Fruit fly (Drosophila melanogaster) whole organism, embryonic: ENCODE results near the gene Dpp10.

Experiments used
- Bgb ChIP-seq: fragments of 200-800 bp; sonication (Bioruptor generic); IDR thresholded peaks from 2 replicates; pipeline ENCODE4 v1.3.6; 2022; ENCODE audit warnings: missing biosample characterization, missing genetic modification characterization; ENCODE audit not compliant: partially characterized antibody
- CG10147 ChIP-seq: fragments of 200-800 bp; sonication (Bioruptor generic); optimal IDR thresholded peaks from 2 replicates; lab custom pipeline; 2019; ENCODE audit warnings: missing biosample characterization, mild to moderate bottlenecking, missing genetic modification characterization, moderate library complexity
- CG10267 ChIP-seq: fragments of 200-800 bp; sonication (Bioruptor generic); optimal IDR thresholded peaks from 2 replicates; lab custom pipeline; 2018; ENCODE audit warnings: missing biosample characterization, mild to moderate bottlenecking, missing genetic modification characterization, moderate library complexity
- CG11504 ChIP-seq: fragments of 200-800 bp; sonication (Bioruptor generic); optimal IDR thresholded peaks from 3 replicates; lab custom pipeline; 2019; ENCODE audit warnings: missing biosample characterization, mild to moderate bottlenecking, missing genetic modification characterization, moderate library complexity
- CG11696 ChIP-seq: fragments of 200-800 bp; sonication (Bioruptor generic); IDR thresholded peaks from 2 replicates; pipeline ENCODE4 v1.3.6; 2022; ENCODE audit warnings: missing biosample characterization, missing genetic modification characterization
- CG12299 ChIP-seq: fragments of 200-800 bp; sonication (Bioruptor generic); optimal IDR thresholded peaks from 2 replicates; lab custom pipeline; 2018; ENCODE audit warnings: missing biosample characterization, mild to moderate bottlenecking, missing genetic modification characterization
- CG13894 ChIP-seq: fragments of 200-800 bp; sonication (Bioruptor generic); optimal IDR thresholded peaks from 3 replicates; lab custom pipeline; 2018; ENCODE audit warnings: missing biosample characterization, mild to moderate bottlenecking, missing genetic modification characterization, moderate library complexity
- CG1602 ChIP-seq: fragments of 200-800 bp; sonication (Bioruptor generic); optimal IDR thresholded peaks from 3 replicates; lab custom pipeline; 2016; ENCODE audit warnings: missing biosample characterization, missing genetic modification characterization
- CG17361 ChIP-seq: fragments of 200-800 bp; sonication (Bioruptor generic); IDR thresholded peaks from 3 replicates; pipeline ENCODE4 v1.3.6; 2022; ENCODE audit warnings: missing biosample characterization, missing genetic modification characterization
- CG18262 ChIP-seq: fragments of 200-800 bp; optimal IDR thresholded peaks from 3 replicates; lab custom pipeline; 2019; ENCODE audit warnings: missing biosample characterization, mild to moderate bottlenecking, missing genetic modification characterization, moderate library complexity
- CG3065 ChIP-seq: fragments of 200-800 bp; sonication (Bioruptor generic); optimal IDR thresholded peaks from 2 replicates; lab custom pipeline; 2016; ENCODE audit warnings: missing biosample characterization, missing genetic modification characterization
- CG31388 ChIP-seq: fragments of 200-800 bp; sonication (Bioruptor generic); optimal IDR thresholded peaks from 2 replicates; lab custom pipeline; 2016; ENCODE audit warnings: missing biosample characterization, missing genetic modification characterization
- CG31441 ChIP-seq: fragments of 200-800 bp; sonication (Bioruptor generic); IDR thresholded peaks from 2 replicates; pipeline ENCODE4 v1.3.6; 2022; ENCODE audit warnings: missing biosample characterization, missing genetic modification characterization
- CG3838 ChIP-seq: fragments of 200-800 bp; sonication (Bioruptor generic); optimal IDR thresholded peaks from 3 replicates; lab custom pipeline; 2016; ENCODE audit warnings: missing biosample characterization, missing genetic modification characterization
- CG42726 ChIP-seq: fragments of 200-800 bp; sonication (Bioruptor generic); IDR thresholded peaks from 2 replicates; pipeline ENCODE4 v1.3.6; 2022; ENCODE audit warnings: missing biosample characterization, missing genetic modification characterization; ENCODE audit not compliant: partially characterized antibody
- CG4820 ChIP-seq: fragments of 200-800 bp; sonication (Bioruptor generic); optimal IDR thresholded peaks from 3 replicates; lab custom pipeline; 2016; ENCODE audit warnings: missing biosample characterization, missing genetic modification characterization
- CG7271 ChIP-seq: fragments of 200-800 bp; sonication (Bioruptor generic); optimal IDR thresholded peaks from 2 replicates; lab custom pipeline; 2018; ENCODE audit warnings: missing biosample characterization, mild to moderate bottlenecking, missing genetic modification characterization, moderate library complexity
- CG8281 ChIP-seq: fragments of 200-800 bp; sonication (Bioruptor generic); optimal IDR thresholded peaks from 2 replicates; lab custom pipeline; 2018; ENCODE audit warnings: missing biosample characterization, mild to moderate bottlenecking, missing genetic modification characterization, moderate library complexity
- D19A ChIP-seq: fragments of 200-800 bp; optimal IDR thresholded peaks from 3 replicates; lab custom pipeline; 2019; ENCODE audit warnings: missing biosample characterization, mild to moderate bottlenecking, missing genetic modification characterization, moderate library complexity
- H2.0 ChIP-seq: fragments of 200-800 bp; sonication (Bioruptor generic); IDR thresholded peaks from 2 replicates; pipeline ENCODE4 v1.3.6; 2022; ENCODE audit warnings: missing biosample characterization, missing genetic modification characterization
- HLH3B ChIP-seq: fragments of 200-800 bp; sonication (Bioruptor generic); IDR thresholded peaks from 2 replicates; pipeline ENCODE4 v1.3.6; 2022; ENCODE audit warnings: missing biosample characterization, missing genetic modification characterization
- HLH4C ChIP-seq: fragments of 200-800 bp; sonication (Bioruptor generic); IDR thresholded peaks from 3 replicates; pipeline ENCODE4 v1.3.6; 2022; ENCODE audit warnings: missing biosample characterization, missing genetic modification characterization; ENCODE audit not compliant: partially characterized antibody
- Hey ChIP-seq: fragments of 200-800 bp; sonication (Bioruptor generic); optimal IDR thresholded peaks from 3 replicates; lab custom pipeline; 2018; ENCODE audit warnings: missing biosample characterization, mild to moderate bottlenecking, missing genetic modification characterization
- MTF-1 ChIP-seq: fragments of 200-800 bp; sonication (Bioruptor generic); optimal IDR thresholded peaks from 2 replicates; lab custom pipeline; 2018; ENCODE audit warnings: missing biosample characterization, mild to moderate bottlenecking, missing genetic modification characterization, borderline replicate concordance
- Med ChIP-seq: fragments of 200-800 bp; sonication (Bioruptor generic); peaks from one replicate; lab custom pipeline; 2016; ENCODE audit warnings: missing biosample characterization, missing genetic modification characterization, mild to moderate bottlenecking, inconsistent platforms, moderate library complexity
- Meics ChIP-seq: fragments of 200-800 bp; sonication (Bioruptor generic); optimal IDR thresholded peaks from 2 replicates; lab custom pipeline; 2017; ENCODE audit warnings: missing biosample characterization, mild to moderate bottlenecking, missing genetic modification characterization
- NC2α ChIP-seq: fragments of 200-800 bp; sonication (Bioruptor generic); optimal IDR thresholded peaks from 2 replicates; lab custom pipeline; 2016; ENCODE audit warnings: missing biosample characterization, missing genetic modification characterization
- NK7.1 ChIP-seq: fragments of 200-800 bp; sonication (Bioruptor generic); optimal IDR thresholded peaks from 3 replicates; lab custom pipeline; 2016; ENCODE audit warnings: missing biosample characterization, missing genetic modification characterization
- Sry-β ChIP-seq: fragments of 200-800 bp; sonication (Bioruptor generic); optimal IDR thresholded peaks from 2 replicates; lab custom pipeline; 2018; ENCODE audit warnings: missing biosample characterization, mild to moderate bottlenecking, missing genetic modification characterization, moderate library complexity
- Ssrp ChIP-seq: fragments of 200-800 bp; sonication (Bioruptor generic); optimal IDR thresholded peaks from 2 replicates; lab custom pipeline; 2018; ENCODE audit warnings: missing biosample characterization, mild to moderate bottlenecking, missing genetic modification characterization, moderate library complexity
- Taf1 ChIP-seq: fragments of 200-800 bp; sonication (Bioruptor generic); IDR thresholded peaks from 2 replicates; pipeline ENCODE4 v1.3.6; 2022; ENCODE audit warnings: missing biosample characterization, missing genetic modification characterization
- Tbp ChIP-seq: fragments of >200 bp; optimal IDR thresholded peaks from 2 replicates; lab custom pipeline; 2018; ENCODE audit warnings: missing biosample characterization, missing genetic modification characterization
- YL-1 ChIP-seq: fragments of 200-800 bp; sonication (Bioruptor generic); optimal IDR thresholded peaks from 3 replicates; lab custom pipeline; 2017; ENCODE audit warnings: missing biosample characterization, mild to moderate bottlenecking, missing genetic modification characterization
- cas ChIP-seq: fragments of 200-800 bp; sonication (Bioruptor generic); IDR thresholded peaks from 2 replicates; pipeline ENCODE4 v1.3.6; 2022; ENCODE audit warnings: missing biosample characterization, missing genetic modification characterization
- dmrt99B ChIP-seq: fragments of 200-800 bp; sonication (Bioruptor generic); optimal IDR thresholded peaks from 2 replicates; lab custom pipeline; 2018; ENCODE audit warnings: missing biosample characterization, mild to moderate bottlenecking, missing genetic modification characterization, moderate library complexity
- eve ChIP-seq, 2 experiments: fragments of >200 bp; optimal IDR thresholded peaks; 2 replicates each; lab custom pipeline; 2017; ENCODE audit warnings: missing biosample characterization in 2 of 2, missing genetic modification characterization in 2 of 2
- exex ChIP-seq: fragments of 200-800 bp; sonication (Bioruptor generic); optimal IDR thresholded peaks from 4 replicates; lab custom pipeline; 2018; ENCODE audit warnings: missing biosample characterization, mild to moderate bottlenecking, missing genetic modification characterization, moderate library complexity
- gt ChIP-seq: fragments of 200-800 bp; sonication (Bioruptor generic); IDR thresholded peaks from 2 replicates; pipeline ENCODE4 v1.3.6; 2022; ENCODE audit warnings: missing biosample characterization, missing genetic modification characterization
- her ChIP-seq: fragments of 200-800 bp; sonication (Bioruptor generic); optimal IDR thresholded peaks from 2 replicates; lab custom pipeline; 2016; ENCODE audit warnings: missing biosample characterization, missing genetic modification characterization
- jing ChIP-seq: fragments of 200-800 bp; sonication (Bioruptor generic); optimal IDR thresholded peaks from 2 replicates; lab custom pipeline; 2018; ENCODE audit warnings: missing biosample characterization, mild to moderate bottlenecking, missing genetic modification characterization
- lilli ChIP-seq: fragments of 200-800 bp; sonication (Bioruptor generic); optimal IDR thresholded peaks from 3 replicates; lab custom pipeline; 2016; ENCODE audit warnings: missing biosample characterization, missing genetic modification characterization
- lmd ChIP-seq: fragments of 200-800 bp; sonication (Bioruptor generic); IDR thresholded peaks from 2 replicates; pipeline ENCODE4 v1.3.6; 2022; ENCODE audit warnings: missing biosample characterization, missing genetic modification characterization
- maf-S ChIP-seq: fragments of 200-800 bp; sonication (Bioruptor generic); optimal IDR thresholded peaks from 2 replicates; lab custom pipeline; 2016; ENCODE audit warnings: missing biosample characterization, missing genetic modification characterization
- nmo ChIP-seq: fragments of 200-800 bp; sonication (Bioruptor generic); optimal IDR thresholded peaks from 2 replicates; lab custom pipeline; 2018; ENCODE audit warnings: missing biosample characterization, mild to moderate bottlenecking, missing genetic modification characterization, moderate library complexity
- odd ChIP-seq: fragments of 200-800 bp; sonication (Bioruptor generic); optimal IDR thresholded peaks from 2 replicates; lab custom pipeline; 2017; ENCODE audit warnings: missing biosample characterization, mild to moderate bottlenecking, missing genetic modification characterization
- pros ChIP-seq: fragments of 200-800 bp; sonication (Bioruptor generic); optimal IDR thresholded peaks from 3 replicates; lab custom pipeline; 2019; ENCODE audit warnings: missing biosample characterization, mild to moderate bottlenecking, missing genetic modification characterization, moderate library complexity
- ro ChIP-seq: fragments of 200-800 bp; sonication (Bioruptor generic); IDR thresholded peaks from 2 replicates; pipeline ENCODE4 v1.3.6; 2022; ENCODE audit warnings: missing biosample characterization, missing genetic modification characterization
- sug ChIP-seq: fragments of 200-800 bp; optimal IDR thresholded peaks from 2 replicates; lab custom pipeline; 2019; ENCODE audit warnings: missing biosample characterization, mild to moderate bottlenecking, missing genetic modification characterization, moderate library complexity
- usp ChIP-seq: fragments of >200 bp; optimal IDR thresholded peaks from 2 replicates; lab custom pipeline; 2017; ENCODE audit warnings: missing biosample characterization, missing genetic modification characterization
- zen ChIP-seq: fragments of 200-800 bp; sonication (Bioruptor generic); optimal IDR thresholded peaks from 3 replicates; lab custom pipeline; 2018; ENCODE audit warnings: missing biosample characterization, mild to moderate bottlenecking, missing genetic modification characterization, moderate library complexity

Gene Dpp10

dm6 chr2L:6649085-6649754 lies 48.4 kb upstream of the Dpp10 start, which contains the start of the genes CG31635 and Tango1 (continued):
- TF ChIP-seq jing (GFP tag; lab: Kevin White, UChicago) (no peak), sug (tag; lab: Kevin White, UChicago) (peak; percentile 27), Taf1 (GFP tag; lab: Robert Waterston, UW) (no peak), D19A (tag; lab: Kevin White, UChicago) (no peak), YL-1 (GFP tag; lab: Kevin White, UChicago) (peak; percentile 61), HLH3B (GFP tag; lab: Robert Waterston, UW) (no peak), MTF-1 (GFP tag; lab: Kevin White, UChicago) (no peak), odd (GFP tag; lab: Kevin White, UChicago) (no peak), CG11504 (no peak), CG17361 (GFP tag; lab: Robert Waterston, UW) (no peak; the same call in none of the 3 replicates), maf-S (GFP tag; lab: Kevin White, UChicago) (no peak), her (no peak), H2.0 (GFP tag; lab: Robert Waterston, UW) (no peak), NC2α (GFP tag; lab: Kevin White, UChicago) (no peak), Tbp (GFP tag; lab: Kevin White, UChicago) (no peak), CG12299 (tag; lab: Kevin White, UChicago) (peak; percentile 35), CG4820 (GFP tag; lab: Kevin White, UChicago) (no peak), exex (tag; lab: Kevin White, UChicago) (no peak), CG11696 (GFP tag; lab: Robert Waterston, UW) (no peak), dmrt99B (tag; lab: Kevin White, UChicago) (no peak), CG1602 (GFP tag; lab: Kevin White, UChicago) (no peak), CG3065 (GFP tag; lab: Kevin White, UChicago) (no peak), CG7271 (tag; lab: Kevin White, UChicago) (no peak), usp (GFP tag; lab: Kevin White, UChicago) (no peak), CG10267 (tag; lab: Kevin White, UChicago) (peak; percentile 66), CG42726 (no peak), Bgb (no peak), CG10147 (GFP tag; lab: Kevin White, UChicago) (no peak), CG31388 (GFP tag; lab: Kevin White, UChicago) (no peak), CG3838 (GFP tag; lab: Kevin White, UChicago) (no peak), lmd (GFP tag; lab: Robert Waterston, UW) (no peak; the same call in 1 of the 2 replicates), HLH4C (no peak), gt (GFP tag; lab: Robert Waterston, UW) (no peak), Med (GFP tag; lab: Kevin White, UChicago) (peak; percentile 82), Hey (tag; lab: Kevin White, UChicago) (no peak), NK7.1 (no peak), lilli (peak; percentile 14), CG13894 (tag; lab: Kevin White, UChicago) (no peak), zen (tag; lab: Kevin White, UChicago) (peak; percentile 3), eve (GFP tag; optimal IDR thresholded peaks at IDR 0.05; lab: Kevin White, UChicago) (no peak), ro (GFP tag; lab: Robert Waterston, UW) (no peak), Sry-β (GFP tag; lab: Kevin White, UChicago) (no peak), Meics (GFP tag; lab: Kevin White, UChicago) (no peak), nmo (GFP tag; lab: Kevin White, UChicago) (peak; percentile 76), Ssrp (no peak), CG18262 (tag; lab: Kevin White, UChicago) (no peak), cas (GFP tag; lab: Robert Waterston, UW) (no peak), CG31441 (GFP tag; lab: Robert Waterston, UW) (no peak), pros (GFP tag; lab: Kevin White, UChicago) (no peak), CG8281 (no peak)
